Fruit fly (Drosophila melanogaster) whole organism, prepupa: ENCODE data around the gene Plc21C.

Experiments used
- CG16779 ChIP-seq: fragments of 200-800 bp; sonication (Bioruptor generic); optimal IDR thresholded peaks from 3 replicates; lab custom pipeline; 2017; ENCODE audit warnings: missing biosample characterization, mild to moderate bottlenecking, missing genetic modification characterization
- CG6276 ChIP-seq: fragments of 200-800 bp; sonication (Bioruptor generic); optimal IDR thresholded peaks from 2 replicates; lab custom pipeline; 2017; ENCODE audit warnings: missing biosample characterization, mild to moderate bottlenecking, missing genetic modification characterization
- CG7368 ChIP-seq: fragments of 200-800 bp; sonication (Bioruptor generic); optimal IDR thresholded peaks from 3 replicates; lab custom pipeline; 2016; ENCODE audit warnings: missing biosample characterization, missing genetic modification characterization
- Ets21C ChIP-seq: fragments of 200-800 bp; sonication (Bioruptor generic); optimal IDR thresholded peaks from 3 replicates; lab custom pipeline; 2016; ENCODE audit warnings: missing biosample characterization, missing genetic modification characterization
- Gug ChIP-seq: fragments of 200-800 bp; sonication (Bioruptor generic); IDR thresholded peaks from 2 replicates; pipeline ENCODE4 v1.3.6; 2022; ENCODE audit warnings: missing biosample characterization, missing genetic modification characterization
- Met ChIP-seq: fragments of 200-800 bp; sonication (Bioruptor generic); optimal IDR thresholded peaks from 3 replicates; lab custom pipeline; 2016; ENCODE audit warnings: missing biosample characterization, missing genetic modification characterization
- OdsH ChIP-seq: fragments of 200-800 bp; sonication (Bioruptor generic); optimal IDR thresholded peaks from 3 replicates; lab custom pipeline; 2016; ENCODE audit warnings: missing biosample characterization, missing genetic modification characterization
- Sox102F ChIP-seq: fragments of 200-800 bp; sonication (Bioruptor generic); optimal IDR thresholded peaks from 2 replicates; lab custom pipeline; 2016; ENCODE audit warnings: missing biosample characterization, mild to moderate bottlenecking, missing genetic modification characterization
- eg ChIP-seq: fragments of 200-800 bp; sonication (Bioruptor generic); IDR thresholded peaks from 3 replicates; pipeline ENCODE4 v1.3.6; 2022; ENCODE audit warnings: missing biosample characterization, missing genetic modification characterization

dm6 chr2L:392529-392928 lies 86.8 kb downstream of the Plc21C start:
- TF ChIP-seq Sox102F: no peak
- no peak for TF ChIP-seq CG7368 (GFP tag; lab: Kevin White, UChicago)
- TF ChIP-seq eg (GFP tag; lab: Robert Waterston, UW): no peak
- TF ChIP-seq Ets21C (GFP tag; lab: Kevin White, UChicago): no peak
- TF ChIP-seq Gug (GFP tag; lab: Robert Waterston, UW): no peak
- TF ChIP-seq Met: no peak
- no peak for TF ChIP-seq OdsH (GFP tag; lab: Kevin White, UChicago)
- TF ChIP-seq CG6276 (GFP tag; lab: Kevin White, UChicago): no peak
- TF ChIP-seq CG16779 (tag; lab: Kevin White, UChicago): no peak
